Worm (Caenorhabditis elegans) whole organism, mixed stage, embryonic: Measurements from ENCODE around the gene osm-9.

Experiments
- M03D4.4 ChIP-seq: sonication (generic microtip); optimal IDR thresholded peaks from 2 replicates; lab custom pipeline; 2017; ENCODE audit warnings: mild to moderate bottlenecking, missing genetic modification characterization, missing compliant biosample characterization
- blmp-1 ChIP-seq: fragments of 150-350 bp; optimal IDR thresholded peaks from 2 replicates; lab custom pipeline; 2014; ENCODE audit warnings: missing biosample characterization, missing genetic modification characterization
- elt-1 ChIP-seq: sonication (generic microtip); optimal IDR thresholded peaks from 2 replicates; lab custom pipeline; 2017; ENCODE audit warnings: missing genetic modification characterization, mild to moderate bottlenecking, missing compliant biosample characterization, antibody characterized with exemption, moderate library complexity, borderline replicate concordance; ENCODE audit not compliant: insufficient read depth
- elt-3 ChIP-seq: fragments of 150-350 bp; optimal IDR thresholded peaks from 2 replicates; lab custom pipeline; 2014; ENCODE audit warnings: missing biosample characterization, missing genetic modification characterization
- lin-13 ChIP-seq: fragments of 150-350 bp; optimal IDR thresholded peaks from 2 replicates; lab custom pipeline; 2014; ENCODE audit warnings: missing biosample characterization, missing genetic modification characterization
- lsy-2 ChIP-seq: fragments of 150-350 bp; optimal IDR thresholded peaks from 2 replicates; lab custom pipeline; 2014; ENCODE audit warnings: missing biosample characterization, missing genetic modification characterization
- mab-5 ChIP-seq: fragments of 150-350 bp; optimal IDR thresholded peaks from 2 replicates; lab custom pipeline; 2014; ENCODE audit warnings: missing biosample characterization, missing genetic modification characterization
- mep-1 ChIP-seq: fragments of 150-350 bp; optimal IDR thresholded peaks from 2 replicates; lab custom pipeline; 2017; ENCODE audit warnings: missing biosample characterization, missing genetic modification reagents, missing genetic modification characterization, inconsistent platforms
- nhr-12 ChIP-seq: fragments of 150-350 bp; optimal IDR thresholded peaks from 2 replicates; lab custom pipeline; 2014; ENCODE audit warnings: missing biosample characterization, missing genetic modification characterization
- nhr-2 ChIP-seq: fragments of 150-350 bp; optimal IDR thresholded peaks from 2 replicates; lab custom pipeline; 2014; ENCODE audit warnings: missing biosample characterization, missing genetic modification characterization
- nhr-237 ChIP-seq: fragments of 150-350 bp; optimal IDR thresholded peaks from 2 replicates; lab custom pipeline; 2014; ENCODE audit warnings: missing biosample characterization, missing genetic modification characterization
- sptf-1 ChIP-seq: sonication (generic microtip); optimal IDR thresholded peaks from 2 replicates; lab custom pipeline; 2017; ENCODE audit warnings: mild to moderate bottlenecking, missing genetic modification characterization, moderate library complexity, missing compliant biosample characterization
- ztf-11 ChIP-seq: fragments of 150-350 bp; optimal IDR thresholded peaks from 2 replicates; lab custom pipeline; 2014; ENCODE audit warnings: missing biosample characterization, missing genetic modification characterization

DNA sequence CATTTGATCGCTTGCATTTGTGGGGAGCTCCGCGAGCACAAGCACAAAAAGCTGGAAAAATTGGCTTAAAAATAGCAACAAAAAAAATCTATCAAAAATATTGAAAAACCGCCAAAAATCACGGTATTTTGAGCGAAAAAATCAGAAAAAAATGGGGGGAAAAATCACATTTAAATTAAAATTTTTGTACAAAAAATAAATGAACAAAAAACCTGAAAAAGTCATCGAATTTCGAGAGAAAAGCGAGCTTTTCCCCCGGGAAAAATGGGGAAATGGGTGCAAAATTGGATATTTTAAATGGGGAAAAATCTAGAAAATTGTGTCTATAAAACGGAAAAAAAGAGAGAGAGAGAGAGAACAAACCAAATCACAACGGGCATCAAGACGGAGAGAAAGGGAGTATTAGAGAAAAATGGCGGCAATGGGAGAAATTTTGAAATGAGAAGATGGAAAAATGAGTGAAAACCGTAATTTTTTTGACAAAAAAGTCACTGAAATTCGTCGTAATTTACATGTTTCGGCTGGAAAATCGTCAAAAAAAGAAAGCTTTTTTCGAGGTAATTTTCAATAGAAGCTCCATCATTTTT, 47.7 kb downstream of the osm-9 start, which contains the start of gene ced-10:
- TF ChIP-seq nhr-2 (tag; lab: Kevin White, UChicago) (no peak), lsy-2 (tag; lab: Kevin White, UChicago) (no peak), ztf-11 (tag; lab: Kevin White, UChicago) (no peak), lin-13 (tag; lab: Kevin White, UChicago) (no peak), elt-1 (tag; lab: Kevin White, UChicago) (no peak), sptf-1 (tag; lab: Kevin White, UChicago) (no peak), elt-3 (tag; lab: Kevin White, UChicago) (no peak), M03D4.4 (tag; lab: Kevin White, UChicago) (no peak), blmp-1 (tag; lab: Kevin White, UChicago) (no peak), mab-5 (tag; lab: Kevin White, UChicago) (no peak), nhr-237 (tag; lab: Kevin White, UChicago) (no peak), nhr-12 (tag; lab: Kevin White, UChicago) (no peak), mep-1 (tag; lab: Kevin White, UChicago) (no peak)
